Worm (Caenorhabditis elegans): Measurements from ENCODE around the gene C09E10.3.

- TF ChIP-seq flt-1 (GFP tag; IDR thresholded peaks at IDR 0.05) (no peak), T22C8.4 (GFP tag; IDR thresholded peaks at IDR 0.05) (no peak), ztf-29 (GFP tag; IDR thresholded peaks at IDR 0.05) (no peak), ztf-23 (GFP tag; IDR thresholded peaks at IDR 0.05) (no peak), med-1 (GFP tag; optimal IDR thresholded peaks at IDR 0.05; ENCODE audit: insufficient read depth) (no peak), cog-1 (tag; optimal IDR thresholded peaks at IDR 0.05) (no peak)
These were observed 16.0 kb downstream of the C09E10.3 start for ce11 chrX:975236-975535.

All from whole organism, midembryonic.